Worm (Caenorhabditis elegans): ENCODE results near the gene lmp-1.

DNA sequence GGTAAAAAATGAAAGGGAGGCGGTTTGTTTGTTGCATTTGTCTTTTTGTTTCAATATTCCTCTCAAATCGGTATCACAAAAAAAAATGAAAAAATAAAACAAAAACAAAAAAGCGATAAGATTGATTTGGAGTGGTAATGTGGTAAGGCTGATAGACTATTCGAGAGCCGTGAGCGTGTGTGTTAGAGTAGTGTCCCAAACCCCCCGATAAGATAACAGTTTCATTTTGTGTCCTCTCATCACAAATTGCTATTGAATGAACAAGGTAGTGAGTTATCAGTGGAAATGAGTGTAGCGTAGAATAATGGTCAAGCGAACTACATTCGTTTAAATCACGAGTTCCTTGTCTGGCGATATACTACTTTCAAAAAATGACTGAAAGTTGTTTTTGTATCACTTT is 39.0 kb downstream of the lmp-1 start:
- TF ChIP-seq mep-1 (tag; optimal IDR thresholded peaks at IDR 0.05) (no peak), zfp-2 (tag; optimal IDR thresholded peaks at IDR 0.05) (no peak), nhr-237 (tag; optimal IDR thresholded peaks at IDR 0.05) (no peak), aly-2 (tag; optimal IDR thresholded peaks at IDR 0.05) (no peak), duxl-1 (tag; optimal IDR thresholded peaks at IDR 0.05; ENCODE audit: poor library complexity) (no peak), nhr-28 (tag; optimal IDR thresholded peaks at IDR 0.05) (peak; percentile 98), skn-1 (tag; optimal IDR thresholded peaks at IDR 0.05) (no peak), unc-130 (GFP tag; optimal IDR thresholded peaks at IDR 0.05) (no peak), lin-13 (GFP tag; optimal IDR thresholded peaks at IDR 0.05) (no peak), R02D3.7 (tag; optimal IDR thresholded peaks at IDR 0.05) (no peak)
